Fruit fly (Drosophila melanogaster): Measurements from ENCODE around the gene Or24a.

Gene Or24a

dm6 chr2L:4124629-4125350 lies 41.1 kb downstream of the Or24a start (continued):
- TF ChIP-seq zf30C (GFP tag; optimal IDR thresholded peaks at IDR 0.05) (peak; percentile 70), maf-S (GFP tag; optimal IDR thresholded peaks at IDR 0.05) (no peak), CG12942 (GFP tag; optimal IDR thresholded peaks at IDR 0.05) (peak; percentile 33), ttk (GFP tag; IDR thresholded peaks at IDR 0.05) (peak; percentile 40; the same call in 1 of the 2 replicates), CG8944 (GFP tag; optimal IDR thresholded peaks at IDR 0.05) (no peak), wek (GFP tag; optimal IDR thresholded peaks at IDR 0.05) (no peak), NK7.1 (GFP tag; optimal IDR thresholded peaks at IDR 0.05) (no peak), onecut (GFP tag; IDR thresholded peaks at IDR 0.05) (peak; percentile 61), CG14050 (GFP tag; IDR thresholded peaks at IDR 0.05) (0 out of 3 replicates have a peak, but pooled peaks have one; percentile 13), CG9727 (GFP tag; optimal IDR thresholded peaks at IDR 0.05) (peak; percentile 74), CG43689 (GFP tag; IDR thresholded peaks at IDR 0.05) (no peak), CG10209 (GFP tag; optimal IDR thresholded peaks at IDR 0.05) (peak; percentile 57), vnd (GFP tag; IDR thresholded peaks at IDR 0.05; ENCODE audit: partially characterized antibody) (no peak), Dfd (GFP tag; optimal IDR thresholded peaks at IDR 0.05) (no peak), Sox102F (GFP tag; optimal IDR thresholded peaks at IDR 0.05) (peak; percentile 73), hkb (optimal IDR thresholded peaks at IDR 0.05) (no peak), hkb (GFP tag; IDR thresholded peaks at IDR 0.05) (peak; percentile 56), CG1647 (GFP tag; optimal IDR thresholded peaks at IDR 0.05) (no peak), CG34422 (GFP tag; IDR thresholded peaks at IDR 0.05) (peak; percentile 35; the same call in 1 of the 3 replicates), Dek (tag; optimal IDR thresholded peaks at IDR 0.05) (peak; percentile 21), lola (GFP tag; optimal IDR thresholded peaks at IDR 0.05) (peak in 1 of 3 experiments; percentile 84), CG2712 (tag; optimal IDR thresholded peaks at IDR 0.05) (peak; percentile 87), CG9437 (GFP tag; optimal IDR thresholded peaks at IDR 0.05) (peak; percentile 53), CG10147 (GFP tag; optimal IDR thresholded peaks at IDR 0.05) (peak; percentile 32), CG2116 (GFP tag; optimal IDR thresholded peaks at IDR 0.05) (peak; percentile 4), CG9215 (GFP tag; IDR thresholded peaks at IDR 0.05) (no peak), Ada2b (GFP tag; IDR thresholded peaks at IDR 0.05) (peak; percentile 11; the same call in 1 of the 2 replicates), sna (GFP tag; IDR thresholded peaks at IDR 0.05; ENCODE audit: partially characterized antibody) (no peak), CG2199 (GFP tag; IDR thresholded peaks at IDR 0.05) (no peak), ac (GFP tag; optimal IDR thresholded peaks at IDR 0.05) (no peak), CG31441 (GFP tag; IDR thresholded peaks at IDR 0.05) (peak; percentile 82), dati (GFP tag; IDR thresholded peaks at IDR 0.05) (no peak), CG8281 (tag; optimal IDR thresholded peaks at IDR 0.05) (peak; percentile 22), CHES-1-like (GFP tag; optimal IDR thresholded peaks at IDR 0.05) (no peak), ranshi (GFP tag; IDR thresholded peaks at IDR 0.05) (peak; percentile 64; the same call in 1 of the 2 replicates), CG11398 (GFP tag; optimal IDR thresholded peaks at IDR 0.05) (no peak), CG8765 (GFP tag; IDR thresholded peaks at IDR 0.05) (no peak), Lpt (GFP tag; optimal IDR thresholded peaks at IDR 0.05) (no peak), Meics (GFP tag; optimal IDR thresholded peaks at IDR 0.05) (peak; percentile 56), CG7963 (GFP tag; IDR thresholded peaks at IDR 0.05; ENCODE audit: partially characterized antibody) (no peak), bcd (GFP tag; optimal IDR thresholded peaks at IDR 0.05) (peak; percentile 62), h (optimal IDR thresholded peaks at IDR 0.05) (no peak), Dip2 (GFP tag; IDR thresholded peaks at IDR 0.05) (no peak), Ptx1 (GFP tag; IDR thresholded peaks at IDR 0.05) (peak; percentile 62), CG6254 (GFP tag; optimal IDR thresholded peaks at IDR 0.05) (peak; percentile 74), CG18476 (GFP tag; optimal IDR thresholded peaks at IDR 0.05) (peak; percentile 38), chinmo (GFP tag; IDR thresholded peaks at IDR 0.05; ENCODE audit: partially characterized antibody) (no peak), HHEX (GFP tag; optimal IDR thresholded peaks at IDR 0.05) (peak; percentile 53), sd (tag; optimal IDR thresholded peaks at IDR 0.05) (no peak), CG5245 (GFP tag; optimal IDR thresholded peaks at IDR 0.05) (peak; percentile 20)
